Fruit fly (Drosophila melanogaster): ENCODE results near the gene Ir85a.

Ir85a gene

dm6 chr3R:8808518-8808921 is 14.0 kb downstream of the Ir85a start (continued):
- no peak for TF ChIP-seq pho (GFP tag; optimal IDR thresholded peaks at IDR 0.05)
- no peak for TF ChIP-seq z (GFP tag; IDR thresholded peaks at IDR 0.05)
- no peak for TF ChIP-seq corto (GFP tag; optimal IDR thresholded peaks at IDR 0.05)
- TF ChIP-seq CG30431 (GFP tag; optimal IDR thresholded peaks at IDR 0.05): peak; percentile 71
- TF ChIP-seq H2.0 (GFP tag; IDR thresholded peaks at IDR 0.05): peak; percentile 53
- TF ChIP-seq lola (GFP tag; optimal IDR thresholded peaks at IDR 0.05): peak in 1 of 3 experiments; percentile 97
- TF ChIP-seq chinmo (GFP tag; IDR thresholded peaks at IDR 0.05; ENCODE audit: partially characterized antibody): no peak
- TF ChIP-seq CG4730 (GFP tag; IDR thresholded peaks at IDR 0.05): no peak
- peak; percentile 75 for TF ChIP-seq Hr3 (GFP tag; optimal IDR thresholded peaks at IDR 0.05)
- no peak for TF ChIP-seq rib (GFP tag; IDR thresholded peaks at IDR 0.05)
- TF ChIP-seq HmgD (GFP tag; optimal IDR thresholded peaks at IDR 0.05): no peak
- peak; percentile 49 for TF ChIP-seq CG2116 (GFP tag; optimal IDR thresholded peaks at IDR 0.05)
- TF ChIP-seq CG8281 (tag; optimal IDR thresholded peaks at IDR 0.05): peak; percentile 68
- TF ChIP-seq CG4328 (GFP tag; optimal IDR thresholded peaks at IDR 0.05): peak; percentile 49
- TF ChIP-seq tio (GFP tag; optimal IDR thresholded peaks at IDR 0.05): no peak
- TF ChIP-seq Fer2 (tag; optimal IDR thresholded peaks at IDR 0.05): no peak
- TF ChIP-seq CG6683 (GFP tag; optimal IDR thresholded peaks at IDR 0.05): no peak
- no peak for TF ChIP-seq bowl (GFP tag; IDR thresholded peaks at IDR 0.05)
- peak; percentile 75 for TF ChIP-seq CG8765 (GFP tag; IDR thresholded peaks at IDR 0.05)
- TF ChIP-seq pan (optimal IDR thresholded peaks at IDR 0.05): no peak
- TF ChIP-seq pan (GFP tag; optimal IDR thresholded peaks at IDR 0.05 in 1 of 2, IDR thresholded peaks at IDR 0.05 in 1 of 2): peak in 1 of 2 experiments; percentile 67
- TF ChIP-seq emc (GFP tag; optimal IDR thresholded peaks at IDR 0.05): no peak
- peak; percentile 11 for TF ChIP-seq mam (GFP tag; optimal IDR thresholded peaks at IDR 0.05)
- TF ChIP-seq CG31224 (GFP tag; IDR thresholded peaks at IDR 0.05): 0 out of 2 replicates have a peak, but pooled peaks have one; percentile 38
- peak; percentile 52 for TF ChIP-seq CG8290 (GFP tag; optimal IDR thresholded peaks at IDR 0.05)
- peak in 1 of 2 experiments; percentile 60 for TF ChIP-seq CG8290 (tag; optimal IDR thresholded peaks at IDR 0.05)
- TF ChIP-seq shn (GFP tag; optimal IDR thresholded peaks at IDR 0.05): no peak
- TF ChIP-seq amos (GFP tag; IDR thresholded peaks at IDR 0.05; ENCODE audit: partially characterized antibody): no peak
- no peak for TF ChIP-seq gt (GFP tag; IDR thresholded peaks at IDR 0.05)
- peak; percentile 85 for TF ChIP-seq gsb-n (tag; optimal IDR thresholded peaks at IDR 0.05)
- peak; percentile 88 for TF ChIP-seq CG8359 (GFP tag; optimal IDR thresholded peaks at IDR 0.05; ENCODE audit: borderline replicate concordance)
- TF ChIP-seq Sox100B (GFP tag; optimal IDR thresholded peaks at IDR 0.05): peak; percentile 74
- peak; percentile 88 for TF ChIP-seq gcm (GFP tag; optimal IDR thresholded peaks at IDR 0.05)
- TF ChIP-seq Neu2 (GFP tag; optimal IDR thresholded peaks at IDR 0.05; ENCODE audit: borderline replicate concordance): peak; percentile 25
- TF ChIP-seq Mad (GFP tag; optimal IDR thresholded peaks at IDR 0.05): no peak
- TF ChIP-seq CG2120 (GFP tag; optimal IDR thresholded peaks at IDR 0.05): peak; percentile 45
- TF ChIP-seq CG13624 (GFP tag; optimal IDR thresholded peaks at IDR 0.05): peak; percentile 20
- TF ChIP-seq CG15011 (GFP tag; optimal IDR thresholded peaks at IDR 0.05): no peak
- TF ChIP-seq CG1832 (GFP tag; optimal IDR thresholded peaks at IDR 0.05): no peak
- peak; percentile 23 for TF ChIP-seq scrt (GFP tag; optimal IDR thresholded peaks at IDR 0.05)
- TF ChIP-seq al (GFP tag; IDR thresholded peaks at IDR 0.05): no peak
- peak; percentile 63 for TF ChIP-seq croc (GFP tag; conservative IDR thresholded peaks at IDR 0.05)
- TF ChIP-seq fd102C (GFP tag; optimal IDR thresholded peaks at IDR 0.05): peak; percentile 94
- no peak for TF ChIP-seq CG9215 (GFP tag; IDR thresholded peaks at IDR 0.05)
- TF ChIP-seq disco-r (GFP tag; optimal IDR thresholded peaks at IDR 0.05): peak; percentile 51
- TF ChIP-seq CG6765 (GFP tag; optimal IDR thresholded peaks at IDR 0.05): peak; percentile 35
- TF ChIP-seq org-1 (GFP tag; optimal IDR thresholded peaks at IDR 0.05): peak; percentile 51
- no peak for TF ChIP-seq ken (GFP tag; IDR thresholded peaks at IDR 0.05)
- no peak for TF ChIP-seq p53 (GFP tag; optimal IDR thresholded peaks at IDR 0.05)
- TF ChIP-seq zen2 (GFP tag; IDR thresholded peaks at IDR 0.05; ENCODE audit: partially characterized antibody): no peak
- peak; percentile 2 for TF ChIP-seq lbe (GFP tag; optimal IDR thresholded peaks at IDR 0.05)
- peak; percentile 61 for TF ChIP-seq dmrt99B (tag; optimal IDR thresholded peaks at IDR 0.05)

Measured in whole organism, embryonic.